Fruit fly (Drosophila melanogaster) S2 (cell line): ENCODE data around the gene CG8353.

Experiments used
- CG8478 ChIP-seq: fragments of >200 bp; optimal IDR thresholded peaks from 2 replicates; lab custom pipeline; 2018
- CTCF ChIP-seq, 2 experiments: fragments of >200 bp; optimal IDR thresholded peaks; 2 replicates each; lab custom pipeline; 2018

DNA sequence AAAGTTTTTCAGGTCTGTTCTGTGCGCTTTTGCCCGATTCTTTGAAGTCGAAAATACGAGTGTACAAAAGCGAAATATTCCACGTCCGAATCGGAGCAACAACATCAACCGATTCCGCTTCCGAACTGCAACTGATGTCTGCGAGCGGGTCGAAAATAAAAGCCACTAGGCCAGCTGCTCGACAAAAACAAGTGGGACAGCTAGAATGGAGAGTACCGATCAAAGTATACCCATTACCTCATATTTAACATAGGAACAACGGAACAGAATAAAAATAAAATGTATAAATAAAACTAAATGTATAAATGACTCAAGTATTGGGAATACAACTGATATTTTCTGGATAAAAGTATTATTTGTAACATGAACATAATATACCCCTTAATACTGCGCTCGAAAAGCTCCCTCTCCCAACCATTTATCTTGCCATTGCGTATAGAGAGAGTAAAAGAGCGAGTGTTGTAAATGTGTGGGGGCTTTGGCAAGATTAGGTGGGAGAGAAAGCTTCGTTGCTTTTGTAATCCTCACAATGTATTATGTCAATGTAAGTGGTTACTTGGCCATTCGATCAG lies 8.8 kb upstream of the CG8353 start, which contains the start of gene SLC5A11:
- TF ChIP-seq CG8478 (lab: Kevin White, UChicago) (no peak), CTCF (optimal IDR thresholded peaks at IDR 0.05; lab: Kevin White, UChicago) (no peak)
